Fruit fly (Drosophila melanogaster) whole organism, pupa: ENCODE data around the gene eIF4E5.

Experiments
- CG10348 ChIP-seq: fragments of 200-800 bp; sonication (Bioruptor generic); IDR thresholded peaks from 2 replicates; pipeline ENCODE4 v1.3.6; 2022; ENCODE audit warnings: missing biosample characterization, missing genetic modification characterization
- CG12605 ChIP-seq: fragments of 200-800 bp; sonication (Bioruptor generic); IDR thresholded peaks from 2 replicates; pipeline ENCODE4 v1.3.6; 2022; ENCODE audit warnings: missing biosample characterization, missing genetic modification characterization
- CG13204 ChIP-seq: fragments of 200-800 bp; sonication (Bioruptor generic); optimal IDR thresholded peaks from 2 replicates; lab custom pipeline; 2018; ENCODE audit warnings: missing biosample characterization, mild to moderate bottlenecking, missing genetic modification characterization, moderate library complexity
- CG14655 ChIP-seq: fragments of 200-800 bp; sonication (Bioruptor generic); optimal IDR thresholded peaks from 3 replicates; lab custom pipeline; 2017; ENCODE audit warnings: mild to moderate bottlenecking, missing biosample characterization, missing genetic modification reagents, missing genetic modification characterization
- CG15710 ChIP-seq: fragments of 200-800 bp; sonication (Bioruptor generic); optimal IDR thresholded peaks from 2 replicates; lab custom pipeline; 2018; ENCODE audit warnings: missing biosample characterization, mild to moderate bottlenecking, missing genetic modification characterization, moderate library complexity
- CG17806 ChIP-seq: fragments of 200-800 bp; sonication (Bioruptor generic); optimal IDR thresholded peaks from 2 replicates; lab custom pipeline; 2018; ENCODE audit warnings: missing biosample characterization, mild to moderate bottlenecking, missing genetic modification characterization, moderate library complexity
- CG32121 ChIP-seq: fragments of 200-800 bp; sonication (Bioruptor generic); IDR thresholded peaks from 2 replicates; pipeline ENCODE4 v1.3.6; 2022; ENCODE audit warnings: missing biosample characterization, missing genetic modification characterization
- CG34367 ChIP-seq: fragments of 200-800 bp; sonication (Bioruptor generic); optimal IDR thresholded peaks from 2 replicates; lab custom pipeline; 2018; ENCODE audit warnings: missing biosample characterization, mild to moderate bottlenecking, missing genetic modification characterization
- CG4496 ChIP-seq: fragments of 200-800 bp; sonication (Bioruptor generic); IDR thresholded peaks from 3 replicates; pipeline ENCODE4 v1.3.6; 2022; ENCODE audit warnings: missing biosample characterization, missing genetic modification characterization
- CG8159 ChIP-seq: fragments of 200-800 bp; sonication (Bioruptor generic); optimal IDR thresholded peaks from 3 replicates; lab custom pipeline; 2018; ENCODE audit warnings: missing biosample characterization, mild to moderate bottlenecking, missing genetic modification characterization, moderate library complexity
- CG8301 ChIP-seq: fragments of 200-800 bp; sonication (Bioruptor generic); optimal IDR thresholded peaks from 2 replicates; lab custom pipeline; 2018; ENCODE audit warnings: missing biosample characterization, mild to moderate bottlenecking, missing genetic modification characterization
- CG9948 ChIP-seq: fragments of 200-800 bp; sonication (Bioruptor generic); optimal IDR thresholded peaks from 2 replicates; lab custom pipeline; 2018; ENCODE audit warnings: missing biosample characterization, mild to moderate bottlenecking, missing genetic modification characterization, moderate library complexity
- D1 ChIP-seq: fragments of 200-800 bp; sonication (Bioruptor generic); optimal IDR thresholded peaks from 2 replicates; lab custom pipeline; 2018; ENCODE audit warnings: missing biosample characterization, mild to moderate bottlenecking, missing genetic modification characterization, moderate library complexity
- EcR ChIP-seq: fragments of 200-800 bp; sonication (Bioruptor generic); optimal IDR thresholded peaks from 3 replicates; lab custom pipeline; 2019; ENCODE audit warnings: missing biosample characterization, missing genetic modification characterization, mild to moderate bottlenecking, moderate library complexity, missing genetic modification reagents
- Ets98B ChIP-seq: fragments of 200-800 bp; sonication (Bioruptor generic); IDR thresholded peaks from 2 replicates; pipeline ENCODE4 v1.3.6; 2022; ENCODE audit warnings: missing biosample characterization, missing genetic modification characterization
- Pif1A ChIP-seq: fragments of 200-800 bp; sonication (Bioruptor generic); optimal IDR thresholded peaks from 3 replicates; lab custom pipeline; 2016; ENCODE audit warnings: missing biosample characterization, missing genetic modification characterization
- Pif1B ChIP-seq: fragments of 200-800 bp; sonication (Bioruptor generic); optimal IDR thresholded peaks from 3 replicates; lab custom pipeline; 2016; ENCODE audit warnings: missing biosample characterization, missing genetic modification characterization
- Snoo ChIP-seq: fragments of 200-800 bp; sonication (Bioruptor generic); optimal IDR thresholded peaks from 3 replicates; lab custom pipeline; 2017; ENCODE audit warnings: missing biosample characterization, mild to moderate bottlenecking, missing genetic modification characterization, inconsistent platforms
- fd96Ca ChIP-seq: fragments of 200-800 bp; sonication (Bioruptor generic); IDR thresholded peaks from 3 replicates; pipeline ENCODE4 v1.3.6; 2022; ENCODE audit warnings: missing biosample characterization, missing genetic modification characterization
- gl ChIP-seq: fragments of 200-800 bp; sonication (Bioruptor generic); optimal IDR thresholded peaks from 2 replicates; lab custom pipeline; 2018; ENCODE audit warnings: missing biosample characterization, mild to moderate bottlenecking, missing genetic modification characterization
- rn ChIP-seq: fragments of 200-800 bp; sonication (Bioruptor generic); IDR thresholded peaks from 2 replicates; pipeline ENCODE4 v1.3.6; 2022; ENCODE audit warnings: missing biosample characterization, missing genetic modification characterization

Gene eIF4E5

DNA sequence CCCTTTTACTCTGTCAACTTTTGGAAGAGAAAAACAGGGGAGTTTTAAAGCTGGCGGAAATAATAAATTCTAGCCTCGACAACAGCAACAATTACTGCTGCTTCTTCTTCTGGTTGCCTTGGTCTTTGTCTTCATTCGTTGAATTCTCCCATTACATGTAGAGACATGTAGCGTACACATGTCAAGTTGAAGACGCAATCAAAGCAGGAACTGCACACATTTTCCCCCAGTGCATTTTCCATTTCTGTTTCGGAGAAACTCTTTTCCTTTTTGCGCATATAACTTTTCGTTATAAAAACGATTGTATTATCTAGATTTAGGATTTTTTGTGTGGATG lies 18.3 kb upstream of the eIF4E5 start:
- TF ChIP-seq Pif1B (no peak), EcR (GFP tag; lab: Kevin White, UChicago) (no peak), gl (no peak), Pif1A (no peak)
- TF ChIP-seq, all 21 proteins: peak for 0

DNA sequence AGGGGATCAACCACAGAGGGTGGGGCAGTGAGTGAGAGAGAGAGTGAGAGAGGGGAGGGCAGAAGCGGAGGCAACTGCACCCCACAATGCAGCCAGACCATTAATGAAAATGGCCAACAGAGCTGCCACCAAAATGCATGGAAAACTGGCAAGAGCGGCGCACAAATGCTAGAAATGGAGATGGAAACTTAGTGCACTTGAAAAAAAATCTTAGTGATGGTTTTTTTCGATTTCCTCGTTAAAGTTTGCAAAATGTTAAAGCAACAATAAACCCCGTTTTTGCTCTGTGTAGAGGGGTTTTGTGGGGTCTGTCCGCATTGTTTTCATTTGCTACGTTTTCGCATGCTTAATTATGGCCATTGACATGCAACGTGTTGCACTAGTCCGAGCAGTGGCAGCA lies 17.2 kb upstream of the eIF4E5 start:
- no peak for TF ChIP-seq Pif1A
- no peak for TF ChIP-seq Pif1B
- peak; percentile 51; the same call in 1 of the 2 replicates for TF ChIP-seq CG32121 (GFP tag; lab: Robert Waterston, UW)
- peak; percentile 69; the same call in 1 of the 3 replicates for TF ChIP-seq CG4496
- TF ChIP-seq Ets98B = peak; percentile 55
- TF ChIP-seq fd96Ca (GFP tag; lab: Robert Waterston, UW) = peak; percentile 53; the same call in 2 of the 3 replicates
- TF ChIP-seq CG12605 (GFP tag; lab: Robert Waterston, UW) = no peak; the same call in 1 of the 2 replicates
- no peak for TF ChIP-seq gl
- TF ChIP-seq CG8301 (tag; lab: Kevin White, UChicago) = peak; percentile 47
- TF ChIP-seq CG13204 (GFP tag; lab: Kevin White, UChicago) = no peak
- no peak for TF ChIP-seq EcR (GFP tag; lab: Kevin White, UChicago)
- TF ChIP-seq CG15710 (tag; lab: Kevin White, UChicago) = no peak
- peak; percentile 9 for TF ChIP-seq CG9948 (tag; lab: Kevin White, UChicago)
- TF ChIP-seq CG34367 (tag; lab: Kevin White, UChicago) = no peak
- TF ChIP-seq Snoo (tag; lab: Kevin White, UChicago) = no peak
- TF ChIP-seq CG17806 (tag; lab: Kevin White, UChicago) = no peak
- peak; percentile 61 for TF ChIP-seq CG14655 (GFP tag; lab: Kevin White, UChicago)
- no peak for TF ChIP-seq D1 (tag; lab: Kevin White, UChicago)
- TF ChIP-seq CG8159 (tag; lab: Kevin White, UChicago) = no peak
- TF ChIP-seq rn (GFP tag; lab: Robert Waterston, UW) = no peak
- no peak for TF ChIP-seq CG10348 (GFP tag; lab: Robert Waterston, UW)
- TF ChIP-seq, all 21 proteins: peak for 7

dm6 chr3L:7879616-7880015 lies 15.1 kb upstream of the eIF4E5 start:
- no peak for TF ChIP-seq CG32121 (GFP tag; lab: Robert Waterston, UW)
- no peak for TF ChIP-seq CG34367 (tag; lab: Kevin White, UChicago)
- no peak for TF ChIP-seq CG9948 (tag; lab: Kevin White, UChicago)
- no peak for TF ChIP-seq rn (GFP tag; lab: Robert Waterston, UW)
- no peak for TF ChIP-seq Pif1B
- TF ChIP-seq gl = no peak
- TF ChIP-seq D1 (tag; lab: Kevin White, UChicago) = no peak
- no peak for TF ChIP-seq CG8301 (tag; lab: Kevin White, UChicago)
- TF ChIP-seq CG15710 (tag; lab: Kevin White, UChicago) = no peak
- no peak for TF ChIP-seq Snoo (tag; lab: Kevin White, UChicago)

DNA sequence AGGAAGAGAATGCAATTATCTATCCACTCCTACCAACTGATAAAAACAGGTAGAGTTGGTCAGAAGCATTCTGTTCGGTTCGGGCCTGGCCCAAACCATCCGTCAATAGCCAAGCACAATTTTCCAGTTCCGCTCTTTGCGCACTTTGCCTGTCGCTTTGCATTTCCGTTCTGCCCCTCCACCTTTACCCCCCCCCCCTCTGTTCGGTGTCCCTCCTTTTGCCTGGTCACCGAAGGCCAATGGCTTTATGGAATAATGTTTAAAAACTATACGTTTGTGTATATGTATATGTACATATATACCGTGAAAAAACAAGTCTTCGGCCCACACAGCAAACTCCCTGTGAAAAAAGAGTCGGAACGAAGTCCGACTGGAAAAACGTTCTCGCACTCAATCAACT lies 13.6 kb upstream of the eIF4E5 start:
- no peak for TF ChIP-seq Snoo (tag; lab: Kevin White, UChicago)
- TF ChIP-seq EcR (GFP tag; lab: Kevin White, UChicago) = peak; percentile 58

DNA sequence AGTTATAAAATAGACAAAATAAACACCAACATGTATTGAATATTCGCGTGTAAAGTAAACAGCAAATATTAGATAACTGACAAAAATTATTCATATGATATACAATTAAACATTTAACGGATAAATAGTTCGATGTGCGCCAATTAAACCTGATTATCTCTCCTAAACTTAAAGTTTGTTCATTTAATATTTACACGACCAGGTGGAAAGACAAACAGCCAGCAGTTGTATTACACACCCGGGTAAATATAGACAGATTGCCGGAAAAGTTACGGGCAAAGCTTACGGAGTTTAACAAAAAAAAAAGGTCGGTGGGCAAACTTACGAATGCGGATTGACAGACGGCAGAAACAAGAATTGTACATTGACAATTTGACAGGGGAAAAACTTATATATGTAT lies 12.6 kb upstream of the eIF4E5 start:
- TF ChIP-seq CG12605 (GFP tag; lab: Robert Waterston, UW) (no peak), CG34367 (tag; lab: Kevin White, UChicago) (peak; percentile 3)

dm6 chr3L:7883298-7883697 lies 11.4 kb upstream of the eIF4E5 start:
- TF ChIP-seq CG4496 = peak; percentile 25; the same call in 1 of the 3 replicates
- peak; percentile 44 for TF ChIP-seq CG12605 (GFP tag; lab: Robert Waterston, UW)
- TF ChIP-seq CG15710 (tag; lab: Kevin White, UChicago) = no peak
- TF ChIP-seq CG32121 (GFP tag; lab: Robert Waterston, UW) = 0 out of 2 replicates have a peak, but pooled peaks have one; percentile 24
- TF ChIP-seq, all 21 proteins: peak for 3

DNA sequence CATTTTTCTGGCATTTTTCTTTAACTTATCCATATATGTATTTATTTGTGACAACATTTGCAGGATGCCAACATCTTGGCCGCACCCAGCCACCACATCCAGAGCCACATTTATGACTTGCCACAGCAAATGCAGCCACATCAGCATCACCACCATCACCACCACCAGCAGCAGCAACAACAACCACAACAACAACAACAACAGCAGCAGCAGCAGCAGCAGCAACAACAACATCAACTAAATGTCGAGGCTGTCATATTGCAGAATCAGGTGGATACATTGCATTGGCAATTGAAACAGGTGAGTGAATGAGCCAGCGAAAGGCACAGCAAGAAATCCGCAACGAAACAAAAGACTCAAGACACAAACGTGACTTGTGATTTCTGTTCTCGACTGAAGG lies 4.7 kb upstream of the eIF4E5 start:
- TF ChIP-seq CG14655 (GFP tag; lab: Kevin White, UChicago) (no peak), Pif1A (no peak), CG4496 (no peak), CG9948 (tag; lab: Kevin White, UChicago) (no peak), D1 (tag; lab: Kevin White, UChicago) (no peak), fd96Ca (GFP tag; lab: Robert Waterston, UW) (no peak), Ets98B (no peak), rn (GFP tag; lab: Robert Waterston, UW) (no peak), Snoo (tag; lab: Kevin White, UChicago) (no peak), CG32121 (GFP tag; lab: Robert Waterston, UW) (no peak), gl (no peak)

DNA sequence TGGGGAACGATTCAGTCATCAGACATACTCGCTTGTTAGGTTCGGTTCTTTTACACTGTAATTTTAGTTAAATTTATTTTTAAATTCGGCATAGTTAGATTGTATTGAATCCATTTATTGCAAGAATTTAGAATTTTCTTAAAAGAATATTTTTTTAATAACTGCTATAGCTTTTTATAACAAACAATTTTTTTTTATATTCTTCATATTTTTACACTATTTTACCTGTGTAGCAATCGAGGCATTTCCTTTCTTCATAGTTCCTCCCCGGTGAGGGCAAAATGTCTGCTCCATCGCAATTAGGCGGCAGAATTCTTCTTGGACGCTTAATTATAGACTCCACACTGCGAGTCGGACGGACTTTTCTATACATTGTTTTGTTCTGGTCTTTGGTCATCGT lies 4.1 kb upstream of the eIF4E5 start:
- TF ChIP-seq CG10348 (GFP tag; lab: Robert Waterston, UW) (no peak), CG9948 (tag; lab: Kevin White, UChicago) (no peak), CG8159 (tag; lab: Kevin White, UChicago) (no peak), CG32121 (GFP tag; lab: Robert Waterston, UW) (no peak), CG14655 (GFP tag; lab: Kevin White, UChicago) (peak; percentile 21)
